Worm (Caenorhabditis elegans) whole organism, L1 larva: ENCODE measurements around the gene col-85.

ENCODE experiments used
- aly-2 ChIP-seq: fragments of 150-350 bp; optimal IDR thresholded peaks from 2 replicates; lab custom pipeline; 2014; ENCODE audit warnings: missing biosample characterization, missing genetic modification characterization
- ama-1 ChIP-seq: fragments of 150-350 bp; optimal IDR thresholded peaks from 2 replicates; lab custom pipeline; 2014
- ceh-90 ChIP-seq: sonication (generic microtip); optimal IDR thresholded peaks from 2 replicates; lab custom pipeline; 2016; ENCODE audit warnings: missing genetic modification characterization, missing compliant biosample characterization
- elt-3 ChIP-seq, 6 experiments: fragments of 150-350 bp in 1 of 6; sonication (generic microtip); optimal IDR thresholded peaks; 2 replicates each; lab custom pipeline; 2017 to 2018; ENCODE audit warnings: missing biosample characterization in 6 of 6, missing genetic modification characterization in 6 of 6, inconsistent platforms in 1 of 6
- fkh-4 ChIP-seq: sonication (generic microtip); optimal IDR thresholded peaks from 2 replicates; lab custom pipeline; 2016; ENCODE audit warnings: missing compliant biosample characterization, missing genetic modification characterization, borderline replicate concordance
- fos-1 ChIP-seq: fragments of 150-350 bp; optimal IDR thresholded peaks from 2 replicates; lab custom pipeline; 2014; ENCODE audit warnings: missing biosample characterization, missing genetic modification characterization
- lsy-2 ChIP-seq, 2 experiments: fragments of 150-350 bp; optimal IDR thresholded peaks; 2 replicates each; lab custom pipeline; 2014; ENCODE audit warnings: missing biosample characterization in 2 of 2, missing genetic modification characterization in 2 of 2
- mdl-1 ChIP-seq, 2 experiments: fragments of 150-350 bp; optimal IDR thresholded peaks; 2 replicates each; lab custom pipeline; 2014 to 2017; ENCODE audit warnings: missing biosample characterization in 2 of 2, missing genetic modification characterization in 2 of 2, inconsistent platforms in 1 of 2
- pax-3 ChIP-seq: fragments of 200-800 bp; sonication (Bioruptor generic); optimal IDR thresholded peaks from 2 replicates; lab custom pipeline; 2018; ENCODE audit warnings: mild to moderate bottlenecking, missing genetic modification characterization, moderate library complexity, missing compliant biosample characterization
- snpc-4 ChIP-seq: fragments of 150-350 bp; optimal IDR thresholded peaks from 2 replicates; lab custom pipeline; 2014; ENCODE audit warnings: missing biosample characterization, missing genetic modification characterization
- sox-4 ChIP-seq: sonication (generic microtip); optimal IDR thresholded peaks from 2 replicates; lab custom pipeline; 2016; ENCODE audit warnings: missing genetic modification characterization, missing compliant biosample characterization
- unc-62 ChIP-seq: fragments of 150-350 bp; optimal IDR thresholded peaks from 2 replicates; lab custom pipeline; 2014; ENCODE audit warnings: missing biosample characterization, missing genetic modification reagents, missing genetic modification characterization

DNA sequence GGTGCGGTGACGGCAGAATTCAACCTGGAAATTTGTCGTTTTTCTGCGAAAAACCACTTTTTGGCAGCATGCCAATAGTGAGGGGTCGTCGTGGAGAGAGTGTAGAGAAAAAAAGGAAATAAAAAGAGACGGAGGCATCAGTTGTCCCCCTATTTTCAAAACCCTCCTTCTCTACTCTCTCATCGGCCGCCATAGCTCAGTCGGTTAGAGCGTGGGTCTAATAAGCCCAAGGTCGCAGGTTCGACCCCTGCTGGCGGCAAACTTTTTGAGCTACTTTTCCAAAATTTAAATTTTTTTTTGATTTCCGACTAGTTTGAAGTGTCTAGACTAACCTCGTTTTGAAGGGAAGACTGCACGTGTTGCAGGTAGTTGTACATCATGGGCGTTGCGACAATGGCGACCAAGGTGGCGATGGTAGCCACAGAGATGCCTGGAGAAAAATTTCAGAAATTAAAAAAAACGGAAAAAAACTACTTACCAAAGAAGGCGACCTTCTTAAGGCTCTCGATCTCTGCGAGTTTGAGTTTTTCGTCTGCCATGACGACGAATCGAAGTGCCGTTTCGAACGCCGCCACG lies at the start of gene col-85:
- TF ChIP-seq ceh-90 (no peak), unc-62 (GFP tag; lab: Kevin White, UChicago) (no peak), fkh-4 (tag; lab: Kevin White, UChicago) (no peak), mdl-1 (tag; optimal IDR thresholded peaks at IDR 0.05; lab: Kevin White, UChicago) (peak in 1 of 2 experiments; percentile 47), fos-1 (tag; lab: Kevin White, UChicago) (peak; percentile 69), snpc-4 (tag; lab: Kevin White, UChicago) (peak; percentile 90), elt-3 (tag; optimal IDR thresholded peaks at IDR 0.05; lab: Kevin White, UChicago) (peak in 2 of 6 experiments; percentile 10 to 30), lsy-2 (tag; optimal IDR thresholded peaks at IDR 0.05; lab: Kevin White, UChicago) (peak; percentile 57 to 68), pax-3 (tag; lab: Kevin White, UChicago) (peak; percentile 47), ama-1 (no peak), sox-4 (tag; lab: Kevin White, UChicago) (no peak), aly-2 (tag; lab: Kevin White, UChicago) (peak; percentile 49)
